Worm (Caenorhabditis elegans) whole organism, young adult: ENCODE data around the gene C06E4.3.

Experiments
- B0035.1 ChIP-seq: sonication (generic microtip); optimal IDR thresholded peaks from 2 replicates; lab custom pipeline; 2016; ENCODE audit warnings: missing genetic modification characterization, mild to moderate bottlenecking, missing compliant biosample characterization, missing genotype, missing genetic modification reagents
- C06A6.2 ChIP-seq: fragments of 200-800 bp; sonication (Bioruptor generic); conservative IDR thresholded peaks from 2 replicates; pipeline ENCODE4 v1.3.6; 2022; ENCODE audit warnings: missing genetic modification characterization, missing compliant biosample characterization
- D2030.7 ChIP-seq: fragments of 200-800 bp; sonication (Bioruptor generic); IDR thresholded peaks from 2 replicates; pipeline ENCODE4 v1.3.6; 2022; ENCODE audit warnings: missing genetic modification reagents, missing genetic modification characterization, missing compliant biosample characterization
- F10E7.11 ChIP-seq: sonication (generic microtip); optimal IDR thresholded peaks from 2 replicates; lab custom pipeline; 2017; ENCODE audit warnings: mild to moderate bottlenecking, missing genetic modification characterization, moderate library complexity, missing compliant biosample characterization
- F23B12.7 ChIP-seq: sonication (generic microtip); optimal IDR thresholded peaks from 2 replicates; lab custom pipeline; 2017; ENCODE audit warnings: missing genetic modification characterization, mild to moderate bottlenecking, missing compliant biosample characterization, antibody characterized with exemption, moderate library complexity; ENCODE audit not compliant: insufficient read depth
- F37B4.10 ChIP-seq: fragments of 200-800 bp; sonication (Bioruptor generic); IDR thresholded peaks from 2 replicates; pipeline ENCODE4 v1.3.6; 2022; ENCODE audit warnings: missing genetic modification characterization, missing compliant biosample characterization
- F39B2.1 ChIP-seq: fragments of 200-800 bp; sonication (Bioruptor generic); IDR thresholded peaks from 2 replicates; pipeline ENCODE4 v1.3.6; 2022; ENCODE audit warnings: missing genetic modification reagents, missing genetic modification characterization, missing compliant biosample characterization
- F52B5.7 ChIP-seq: sonication (generic microtip); optimal IDR thresholded peaks from 2 replicates; lab custom pipeline; 2016; ENCODE audit warnings: mild to moderate bottlenecking, missing genetic modification characterization, missing compliant biosample characterization
- K12H6.12 ChIP-seq: fragments of 200-800 bp; sonication (Bioruptor generic); optimal IDR thresholded peaks from 2 replicates; lab custom pipeline; 2018; ENCODE audit warnings: mild to moderate bottlenecking, missing genetic modification characterization, missing compliant biosample characterization
- T07F8.4 ChIP-seq: sonication (generic microtip); optimal IDR thresholded peaks from 2 replicates; lab custom pipeline; 2016; ENCODE audit warnings: mild to moderate bottlenecking, missing genetic modification characterization, moderate library complexity, missing compliant biosample characterization
- Y67H2A.10 ChIP-seq: fragments of 200-800 bp; sonication (Bioruptor generic); conservative IDR thresholded peaks from 2 replicates; pipeline ENCODE4 v1.3.6; 2022; ENCODE audit warnings: missing genetic modification reagents, missing genetic modification characterization, missing compliant biosample characterization
- Y79H2A.3 ChIP-seq: fragments of 200-800 bp; sonication (Bioruptor generic); conservative IDR thresholded peaks from 2 replicates; pipeline ENCODE4 v1.3.6; 2022; ENCODE audit warnings: missing genetic modification reagents, missing genetic modification characterization, missing compliant biosample characterization
- ZK185.1 ChIP-seq: sonication (generic microtip); optimal IDR thresholded peaks from 2 replicates; lab custom pipeline; 2016; ENCODE audit warnings: mild to moderate bottlenecking, missing genetic modification characterization, missing compliant biosample characterization; ENCODE audit not compliant: poor library complexity, severe bottlenecking
- attf-3 ChIP-seq: fragments of 200-800 bp; sonication (Bioruptor generic); conservative IDR thresholded peaks from 2 replicates; pipeline ENCODE4 v1.3.6; 2022; ENCODE audit warnings: missing genetic modification reagents, missing genetic modification characterization, missing compliant biosample characterization
- attf-5 ChIP-seq: fragments of 200-800 bp; sonication (Bioruptor generic); optimal IDR thresholded peaks from 2 replicates; lab custom pipeline; 2018; ENCODE audit warnings: mild to moderate bottlenecking, missing genetic modification characterization, missing compliant biosample characterization
- ccch-3 ChIP-seq: fragments of 200-800 bp; sonication (Bioruptor generic); optimal IDR thresholded peaks from 2 replicates; lab custom pipeline; 2018; ENCODE audit warnings: mild to moderate bottlenecking, missing genetic modification characterization, missing compliant biosample characterization
- cebp-1 ChIP-seq, 2 experiments: fragments of 200-800 bp in 1 of 2; sonication (Bioruptor generic) in 1 of 2; sonication (generic microtip) in 1 of 2; IDR thresholded peaks in 1 of 2; optimal IDR thresholded peaks in 1 of 2; 2 replicates each; pipeline versions ENCODE4 v1.3.6 to Lab custom; 2017 to 2022; ENCODE audit warnings: missing compliant biosample characterization in 2 of 2, missing genetic modification characterization in 2 of 2, mild to moderate bottlenecking in 1 of 2, missing genetic modification reagents in 1 of 2, moderate library complexity in 1 of 2
- ceh-100 ChIP-seq: fragments of 200-800 bp; sonication (Bioruptor generic); IDR thresholded peaks from 2 replicates; pipeline ENCODE4 v1.3.6; 2022; ENCODE audit warnings: missing genetic modification reagents, missing genetic modification characterization, missing compliant biosample characterization
- ceh-27 ChIP-seq: fragments of 200-800 bp; sonication (Bioruptor generic); optimal IDR thresholded peaks from 2 replicates; lab custom pipeline; 2018; ENCODE audit warnings: mild to moderate bottlenecking, missing genetic modification characterization, moderate library complexity, missing compliant biosample characterization
- ceh-58 ChIP-seq: fragments of 200-800 bp; sonication (Bioruptor generic); IDR thresholded peaks from 2 replicates; pipeline ENCODE4 v1.3.6; 2022; ENCODE audit warnings: missing genetic modification characterization, missing compliant biosample characterization
- dpl-1 ChIP-seq: fragments of 150-350 bp; optimal IDR thresholded peaks from 2 replicates; lab custom pipeline; 2014; ENCODE audit warnings: missing biosample characterization, missing genetic modification reagents, missing genetic modification characterization
- efl-1 ChIP-seq: fragments of 150-350 bp; optimal IDR thresholded peaks from 2 replicates; lab custom pipeline; 2014; ENCODE audit warnings: missing biosample characterization, missing genetic modification reagents, missing genetic modification characterization
- egl-18 ChIP-seq: fragments of 200-800 bp; sonication (Bioruptor generic); IDR thresholded peaks from 2 replicates; pipeline ENCODE4 v1.3.6; 2022; ENCODE audit warnings: missing genetic modification reagents, missing genetic modification characterization, missing compliant biosample characterization
- egl-44 ChIP-seq: fragments of 200-800 bp; sonication (Bioruptor generic); IDR thresholded peaks from 2 replicates; pipeline ENCODE4 v1.3.6; 2022; ENCODE audit warnings: missing genetic modification reagents, missing genetic modification characterization, missing compliant biosample characterization
- hlh-12 ChIP-seq: sonication (generic microtip); optimal IDR thresholded peaks from 2 replicates; lab custom pipeline; 2016; ENCODE audit warnings: missing genetic modification characterization, missing compliant biosample characterization
- hrde-1 ChIP-seq: sonication (generic microtip); optimal IDR thresholded peaks from 2 replicates; lab custom pipeline; 2016; ENCODE audit warnings: missing genetic modification characterization, mild to moderate bottlenecking, missing compliant biosample characterization, moderate library complexity, missing genotype, missing genetic modification reagents, borderline replicate concordance
- lin-26 ChIP-seq: fragments of 200-800 bp; sonication (Bioruptor generic); IDR thresholded peaks from 2 replicates; pipeline ENCODE4 v1.3.6; 2022; ENCODE audit warnings: missing genetic modification reagents, missing genetic modification characterization, missing compliant biosample characterization
- lin-40 ChIP-seq: sonication (generic microtip); optimal IDR thresholded peaks from 2 replicates; lab custom pipeline; 2016; ENCODE audit warnings: missing genetic modification characterization, mild to moderate bottlenecking, missing compliant biosample characterization, missing genotype, missing genetic modification reagents
- lin-54 ChIP-seq: fragments of 200-800 bp; sonication (Bioruptor generic); optimal IDR thresholded peaks from 2 replicates; lab custom pipeline; 2018; ENCODE audit warnings: mild to moderate bottlenecking, missing genetic modification characterization, missing compliant biosample characterization
- lir-1 ChIP-seq: fragments of 200-800 bp; sonication (Bioruptor generic); conservative IDR thresholded peaks from 2 replicates; pipeline ENCODE4 v1.3.6; 2022; ENCODE audit warnings: missing genetic modification reagents, missing genetic modification characterization, missing compliant biosample characterization
- lsl-1 ChIP-seq: fragments of 200-800 bp; sonication (Bioruptor generic); optimal IDR thresholded peaks from 2 replicates; lab custom pipeline; 2018; ENCODE audit warnings: mild to moderate bottlenecking, missing genetic modification characterization, moderate library complexity, missing compliant biosample characterization
- madf-10 ChIP-seq: sonication (generic microtip); optimal IDR thresholded peaks from 2 replicates; lab custom pipeline; 2016; ENCODE audit warnings: mild to moderate bottlenecking, missing genetic modification characterization, missing compliant biosample characterization
- mcd-1 ChIP-seq: fragments of 200-800 bp; sonication (Bioruptor generic); IDR thresholded peaks from 2 replicates; pipeline ENCODE4 v1.3.6; 2022; ENCODE audit warnings: missing genetic modification reagents, missing genetic modification characterization, missing compliant biosample characterization
- nfya-2 ChIP-seq: fragments of 200-800 bp; sonication (Bioruptor generic); IDR thresholded peaks from 2 replicates; pipeline ENCODE4 v1.3.6; 2022; ENCODE audit warnings: missing genetic modification reagents, missing genetic modification characterization, missing compliant biosample characterization
- nhr-80 ChIP-seq: sonication (generic microtip); optimal IDR thresholded peaks from 2 replicates; lab custom pipeline; 2016; ENCODE audit warnings: missing genetic modification characterization, missing compliant biosample characterization
- snpc-3.4 ChIP-seq: sonication (generic microtip); optimal IDR thresholded peaks from 2 replicates; lab custom pipeline; 2017; ENCODE audit warnings: missing genetic modification characterization, mild to moderate bottlenecking, missing compliant biosample characterization, antibody characterized with exemption, moderate library complexity, missing genotype, missing genetic modification reagents
- snpc-4 ChIP-seq, 5 experiments: fragments of 150-350 bp in 1 of 5; sonication (generic microtip) in 4 of 5; optimal IDR thresholded peaks; 2 replicates each; lab custom pipeline; 2014 to 2018; ENCODE audit warnings: missing genetic modification characterization in 5 of 5, missing biosample characterization in 3 of 5, antibody characterized with exemption in 2 of 5, mild to moderate bottlenecking in 2 of 5, missing compliant biosample characterization in 2 of 5, missing genotype in 2 of 5, moderate library complexity in 2 of 5, missing genetic modification reagents in 1 of 5
- sptf-2 ChIP-seq: fragments of 200-800 bp; sonication (Bioruptor generic); optimal IDR thresholded peaks from 2 replicates; lab custom pipeline; 2018; ENCODE audit warnings: mild to moderate bottlenecking, missing genetic modification characterization, missing compliant biosample characterization
- tbp1 ChIP-seq: fragments of 200-800 bp; sonication (Bioruptor generic); optimal IDR thresholded peaks from 2 replicates; lab custom pipeline; 2018; ENCODE audit warnings: mild to moderate bottlenecking, missing genetic modification characterization, missing compliant biosample characterization
- unc-130 ChIP-seq: sonication (generic microtip); optimal IDR thresholded peaks from 2 replicates; lab custom pipeline; 2016; ENCODE audit warnings: missing genetic modification reagents, missing genetic modification characterization, missing compliant biosample characterization
- zim-3 ChIP-seq: sonication (generic microtip); optimal IDR thresholded peaks from 2 replicates; lab custom pipeline; 2017; ENCODE audit warnings: mild to moderate bottlenecking, missing genetic modification characterization, moderate library complexity, missing compliant biosample characterization
- ztf-18 ChIP-seq: sonication (generic microtip); optimal IDR thresholded peaks from 2 replicates; lab custom pipeline; 2016; ENCODE audit warnings: missing genotype, mild to moderate bottlenecking, missing genetic modification characterization, missing compliant biosample characterization
- ztf-22 ChIP-seq: fragments of 200-800 bp; sonication (Bioruptor generic); optimal IDR thresholded peaks from 2 replicates; lab custom pipeline; 2018; ENCODE audit warnings: mild to moderate bottlenecking, missing genetic modification characterization, moderate library complexity, missing compliant biosample characterization
- ztf-26 ChIP-seq: sonication (generic microtip); optimal IDR thresholded peaks from 2 replicates; lab custom pipeline; 2017; ENCODE audit warnings: missing genetic modification characterization, missing compliant biosample characterization
- ztf-28 ChIP-seq: fragments of 200-800 bp; sonication (Bioruptor generic); IDR thresholded peaks from 2 replicates; pipeline ENCODE4 v1.3.6; 2022; ENCODE audit warnings: missing genetic modification reagents, missing genetic modification characterization, missing compliant biosample characterization
- ztf-6 ChIP-seq: fragments of 200-800 bp; sonication (Bioruptor generic); IDR thresholded peaks from 2 replicates; pipeline ENCODE4 v1.3.6; 2022; ENCODE audit warnings: missing genetic modification reagents, missing genetic modification characterization, missing compliant biosample characterization

The C06E4.3 gene

DNA sequence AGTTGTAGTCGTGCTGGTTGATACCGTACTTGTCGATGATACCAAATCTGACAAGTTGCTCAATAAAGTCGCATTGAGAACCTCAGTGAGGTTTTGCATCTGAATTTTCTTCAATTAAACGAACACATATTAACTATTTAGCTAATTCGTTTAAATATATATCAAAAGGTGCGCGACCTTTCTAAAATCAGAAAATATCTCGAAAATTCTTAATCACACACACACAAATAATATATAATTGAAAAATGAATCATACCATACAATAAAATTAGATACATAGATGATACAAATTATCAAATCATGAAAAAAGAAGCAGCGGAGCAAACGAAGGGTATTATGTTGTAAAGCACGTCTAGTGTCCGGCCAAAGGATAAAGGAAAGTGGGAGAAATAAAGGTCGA, 32.5 kb upstream of the C06E4.3 start, which contains the start of gene D2024.5:
D2024.5 (minus strand) TSS at position 101 of the 400 bp plus-strand sequence.
- TF ChIP-seq F10E7.11 (no peak), T07F8.4 (no peak), nfya-2 (GFP tag; lab: Robert Waterston, UW) (no peak)
- TF ChIP-seq, all 124 proteins: peak for 0

DNA sequence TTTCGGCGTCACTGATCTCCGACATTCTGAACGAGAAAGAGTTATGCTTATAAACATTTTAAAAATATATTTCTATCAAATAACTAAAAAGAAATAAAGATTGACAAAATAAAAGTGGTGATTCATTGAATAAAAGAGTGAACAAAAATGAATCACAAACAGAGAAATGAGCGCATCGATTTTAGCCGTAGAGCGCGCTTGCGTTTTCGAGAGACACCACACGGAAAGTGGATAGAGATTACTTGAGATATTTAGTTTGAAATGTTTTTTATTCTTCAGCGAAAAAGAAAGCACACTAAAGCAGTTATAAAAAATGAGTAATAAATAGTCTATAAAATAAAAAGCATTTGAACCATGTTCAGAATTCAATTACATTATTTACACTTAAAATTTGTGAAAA, 30.5 kb upstream of the C06E4.3 start, which contains the start of gene cap-1:
cap-1 (minus strand) TSS at position 26 of the 400 bp plus-strand sequence.
- TF ChIP-seq F37B4.10 (GFP tag; lab: Robert Waterston, UW) (no peak), egl-44 (GFP tag; lab: Robert Waterston, UW) (no peak), cebp-1 (GFP tag; IDR thresholded peaks at IDR 0.05; lab: Robert Waterston, UW) (no peak), cebp-1 (tag; optimal IDR thresholded peaks at IDR 0.05; lab: Kevin White, UChicago) (peak; percentile 22), snpc-4 (GFP tag; optimal IDR thresholded peaks at IDR 0.05; lab: Kevin White, UChicago) (peak; percentile 43), snpc-4 (tag; optimal IDR thresholded peaks at IDR 0.05; lab: Kevin White, UChicago) (peak; percentile 22 to 72 (median 58)), ceh-100 (GFP tag; lab: Robert Waterston, UW) (peak; percentile 93), unc-130 (GFP tag; lab: Kevin White, UChicago) (peak; percentile 19), lir-1 (GFP tag; lab: Robert Waterston, UW) (no peak), egl-18 (GFP tag; lab: Robert Waterston, UW) (no peak), attf-5 (peak; percentile 83), ztf-26 (no peak), lin-40 (tag; lab: Kevin White, UChicago) (peak; percentile 3), F23B12.7 (tag; lab: Kevin White, UChicago) (peak; percentile 92), mcd-1 (peak; percentile 88), K12H6.12 (tag; lab: Kevin White, UChicago) (peak; percentile 0), ZK185.1 (peak; percentile 14), attf-3 (GFP tag; lab: Robert Waterston, UW) (peak; percentile 38; the same call in 1 of the 2 replicates), hrde-1 (tag; lab: Kevin White, UChicago) (no peak), hlh-12 (tag; lab: Kevin White, UChicago) (no peak), D2030.7 (no peak), ztf-28 (GFP tag; lab: Robert Waterston, UW) (no peak), lsl-1 (GFP tag; lab: Kevin White, UChicago) (peak; percentile 37), ceh-27 (GFP tag; lab: Kevin White, UChicago) (peak; percentile 41), ceh-58 (GFP tag; lab: Robert Waterston, UW) (no peak), snpc-3.4 (tag; lab: Kevin White, UChicago) (peak; percentile 52), Y67H2A.10 (no peak), dpl-1 (GFP tag; lab: Kevin White, UChicago) (peak; percentile 13), C06A6.2 (GFP tag; lab: Robert Waterston, UW) (no peak), Y79H2A.3 (GFP tag; lab: Robert Waterston, UW) (no peak), ztf-22 (no peak), B0035.1 (tag; lab: Kevin White, UChicago) (no peak), efl-1 (GFP tag; lab: Kevin White, UChicago) (peak; percentile 11), F39B2.1 (GFP tag; lab: Robert Waterston, UW) (no peak), tbp1 (GFP tag; lab: Kevin White, UChicago) (peak; percentile 29), F52B5.7 (tag; lab: Kevin White, UChicago) (no peak), nhr-80 (tag; lab: Kevin White, UChicago) (peak; percentile 56), ztf-18 (tag; lab: Kevin White, UChicago) (peak; percentile 32), madf-10 (tag; lab: Kevin White, UChicago) (peak; percentile 8), sptf-2 (GFP tag; lab: Kevin White, UChicago) (no peak), lin-54 (GFP tag; lab: Kevin White, UChicago) (peak; percentile 36), zim-3 (tag; lab: Kevin White, UChicago) (no peak), lin-26 (GFP tag; lab: Robert Waterston, UW) (no peak), ztf-6 (no peak), ccch-3 (GFP tag; lab: Kevin White, UChicago) (no peak)
